Worm (Caenorhabditis elegans): ENCODE data around the gene F58D2.4.

Gene F58D2.4

DNA sequence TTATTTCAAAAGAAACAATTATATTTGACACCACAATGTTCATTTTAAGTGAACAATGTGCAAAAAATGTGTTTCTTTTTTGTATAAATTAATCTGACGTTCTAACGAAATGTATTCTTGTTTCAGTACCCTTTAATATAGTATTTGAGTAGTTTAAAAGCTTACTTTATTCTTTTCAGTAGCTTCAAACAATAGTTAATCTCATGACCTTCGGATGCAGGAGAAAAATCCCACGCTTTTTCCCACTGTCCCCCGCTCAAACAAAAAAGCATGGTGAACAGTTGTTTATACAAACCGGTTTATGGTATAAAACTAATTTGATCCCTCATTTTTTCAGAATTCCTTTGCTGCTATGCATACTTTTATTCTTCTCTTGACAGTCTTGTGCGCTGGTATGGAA is 23.7 kb downstream of the F58D2.4 start, which contains the start of gene scl-14:
scl-14 (plus strand) TSS at position 301 of the 400 bp plus-strand sequence.
- no peak for TF ChIP-seq mdl-1 (tag; optimal IDR thresholded peaks at IDR 0.05)
- no peak for TF ChIP-seq ZK546.5 (tag; optimal IDR thresholded peaks at IDR 0.05)
- TF ChIP-seq ceh-82 (tag; optimal IDR thresholded peaks at IDR 0.05), result no peak
- no peak for TF ChIP-seq rbr-2 (tag; optimal IDR thresholded peaks at IDR 0.05)
- TF ChIP-seq nhr-102 (tag; optimal IDR thresholded peaks at IDR 0.05), result no peak
- no peak for TF ChIP-seq hlh-30 (tag; optimal IDR thresholded peaks at IDR 0.05; ENCODE audit: insufficient read depth)
- TF ChIP-seq lin-13 (GFP tag; optimal IDR thresholded peaks at IDR 0.05), result no peak
- no peak for TF ChIP-seq hif-1 (tag; optimal IDR thresholded peaks at IDR 0.05)
- TF ChIP-seq ceh-32 (tag; optimal IDR thresholded peaks at IDR 0.05; ENCODE audit: poor library complexity), result no peak
- no peak for TF ChIP-seq pha-4 (GFP tag; IDR thresholded peaks at IDR 0.05)
- no peak for TF ChIP-seq pha-4 (tag; optimal IDR thresholded peaks at IDR 0.05)
- no peak for TF ChIP-seq dve-1 (tag; optimal IDR thresholded peaks at IDR 0.05; ENCODE audit: insufficient read depth)
- TF ChIP-seq T20F7.1 (GFP tag; optimal IDR thresholded peaks at IDR 0.05), result no peak
- TF ChIP-seq tra-1 (GFP tag; IDR thresholded peaks at IDR 0.05), result no peak
- no peak for TF ChIP-seq nhr-111 (GFP tag; optimal IDR thresholded peaks at IDR 0.05)
- TF ChIP-seq tag-97 (GFP tag; IDR thresholded peaks at IDR 0.05), result no peak
- no peak for TF ChIP-seq egl-43 (GFP tag; IDR thresholded peaks at IDR 0.05)
- no peak for TF ChIP-seq nhr-25 (tag; optimal IDR thresholded peaks at IDR 0.05; ENCODE audit: borderline replicate concordance, insufficient read depth)
- no peak for TF ChIP-seq nhr-76 (tag; optimal IDR thresholded peaks at IDR 0.05)
- TF ChIP-seq Y75B8A.6 (GFP tag; IDR thresholded peaks at IDR 0.05), result no peak

DNA sequence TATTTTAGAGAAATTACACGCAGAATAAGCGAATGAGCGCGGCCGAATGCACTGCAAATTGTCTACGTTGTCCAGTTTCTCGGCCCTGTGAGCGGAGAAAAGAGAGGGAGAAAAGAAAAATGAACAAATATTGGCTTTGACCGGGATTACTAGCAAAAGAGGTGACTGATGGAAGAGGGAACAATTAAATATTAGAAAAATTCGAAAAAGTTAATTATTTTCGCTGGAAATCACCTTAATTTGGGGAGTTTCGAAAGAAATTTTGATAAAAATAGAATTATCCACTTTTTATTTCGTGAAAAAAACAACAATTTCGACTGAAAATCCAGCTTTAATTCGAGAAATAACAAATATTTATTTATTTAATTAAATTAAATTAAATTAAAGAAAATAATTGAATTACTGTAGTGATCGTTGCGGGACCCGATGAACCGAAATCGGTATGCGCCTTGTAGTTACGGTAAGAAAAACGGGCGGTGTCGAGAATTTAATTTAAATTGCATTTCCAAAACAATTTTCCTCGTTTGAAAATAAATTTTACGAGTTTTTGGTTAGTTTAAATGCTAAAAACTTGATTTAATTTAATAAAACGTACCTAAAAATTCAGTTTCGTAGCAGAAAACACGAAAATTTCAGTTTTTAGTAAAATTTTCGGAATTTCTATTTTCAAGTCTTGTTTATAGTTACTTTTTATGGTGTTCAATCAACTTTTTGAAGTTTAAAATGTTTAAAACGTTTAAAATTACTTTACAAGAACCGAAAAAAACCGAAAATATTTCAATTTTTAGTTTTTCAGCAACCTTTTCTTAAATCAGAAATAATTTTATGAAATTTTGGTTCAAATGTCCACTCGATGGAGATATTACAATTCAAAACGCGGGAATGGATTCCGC is 34.2 kb downstream of the F58D2.4 start, which contains the start of the genes crld-1 and msh-5:
crld-1 (minus strand) TSS at position 51 of the 893 bp plus-strand sequence.
msh-5 (plus strand) TSS at position 843 of the 893 bp plus-strand sequence.
- TF ChIP-seq snpc-1.2 (GFP tag; IDR thresholded peaks at IDR 0.05) (0 out of 2 replicates have a peak, but pooled peaks have one; percentile 50), nhr-28 (tag; optimal IDR thresholded peaks at IDR 0.05) (no peak), fkh-10 (GFP tag; optimal IDR thresholded peaks at IDR 0.05) (no peak), cey-2 (tag; optimal IDR thresholded peaks at IDR 0.05; ENCODE audit: borderline replicate concordance, insufficient read depth) (no peak), mes-2 (tag; optimal IDR thresholded peaks at IDR 0.05; ENCODE audit: poor library complexity, severe bottlenecking) (peak; percentile 3), rbr-2 (tag; optimal IDR thresholded peaks at IDR 0.05) (no peak), gei-8 (GFP tag; optimal IDR thresholded peaks at IDR 0.05) (no peak), mdl-1 (tag; optimal IDR thresholded peaks at IDR 0.05) (no peak), hif-1 (tag; optimal IDR thresholded peaks at IDR 0.05) (no peak)

ce11 chrIV:13149276-13149675 is 39.6 kb downstream of the F58D2.4 start, which contains the start of gene nlp-79:
Gene nlp-79, plus strand, starts transcription at chrIV:13149576.
- TF ChIP-seq lin-13 (GFP tag; optimal IDR thresholded peaks at IDR 0.05) (no peak), unc-62 (GFP tag; optimal IDR thresholded peaks at IDR 0.05 in 1 of 2) (peak in 1 of 2 experiments; percentile 63), unc-62 (tag; optimal IDR thresholded peaks at IDR 0.05) (no peak)

DNA sequence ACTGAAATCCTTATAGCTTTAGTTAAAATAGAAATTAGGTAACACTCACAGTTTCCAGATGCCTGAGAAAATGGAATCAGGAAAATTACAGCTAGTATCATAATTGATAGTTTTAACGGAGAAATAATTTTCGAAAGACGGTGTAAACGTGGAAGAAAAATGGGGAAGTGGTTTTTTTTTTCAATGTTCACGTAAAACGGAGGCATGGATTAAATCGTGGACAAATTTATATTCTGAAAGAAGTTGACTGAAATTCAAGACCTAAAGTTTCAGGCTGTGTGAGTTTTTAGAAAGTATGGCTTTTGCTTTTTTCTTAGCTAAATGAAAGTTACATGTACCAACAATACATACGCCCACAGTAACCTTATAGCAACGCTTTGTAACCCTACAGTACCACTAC is 46.6 kb downstream of the F58D2.4 start, which contains the start of gene spe-43:
spe-43 (minus strand) TSS at position 101 of the 400 bp plus-strand sequence.
- TF ChIP-seq ama-1 (optimal IDR thresholded peaks at IDR 0.05) (no peak), T20F7.1 (GFP tag; optimal IDR thresholded peaks at IDR 0.05) (no peak), ztf-11 (tag; optimal IDR thresholded peaks at IDR 0.05) (no peak), hmg-1.1 (GFP tag; IDR thresholded peaks at IDR 0.05) (no peak), dpl-1 (GFP tag; optimal IDR thresholded peaks at IDR 0.05) (no peak), nhr-11 (tag; optimal IDR thresholded peaks at IDR 0.05) (no peak), lir-3 (tag; optimal IDR thresholded peaks at IDR 0.05) (no peak)
